7 worm cellular contexts compared by ENCODE assay signal in genomic region chrII:5649236-5650004, ce11.
TF ChIP-seq lines count a peak whose summit lies in the region.

Gene sam-4 (minus strand): TSS chrII:5649286.
Gene F59E12.17 (minus strand): TSS chrII:5649470.
Gene zyg-1 (plus strand): TSS chrII:5649748.

TF ChIP-seq in whole organism, L1 larva, 84 proteins besides CTCF, POLR2A, EP300 and RAD21 (continued from another document and continues in another):
- TF ChIP-seq ceh-82 (tag; optimal IDR thresholded peaks at IDR 0.05; lab: Kevin White, UChicago): peak; percentile 8 to 84 (median 37)
- peak; percentile 47 for TF ChIP-seq xbp-1 (tag; optimal IDR thresholded peaks at IDR 0.05; lab: Kevin White, UChicago)
- no peak for TF ChIP-seq sptf-1 (tag; optimal IDR thresholded peaks at IDR 0.05; lab: Kevin White, UChicago)
- peak; percentile 78 to 83 for TF ChIP-seq efl-1 (optimal IDR thresholded peaks at IDR 0.05; lab: Kevin White, UChicago)
- peak; percentile 85 to 98 for TF ChIP-seq efl-1 (GFP tag; optimal IDR thresholded peaks at IDR 0.05 in 1 of 2; lab: Kevin White, UChicago)
- peak; percentile 68 to 87 (median 77) for TF ChIP-seq dpl-1 (GFP tag; optimal IDR thresholded peaks at IDR 0.05; lab: Kevin White, UChicago)
- TF ChIP-seq C16A3.4 (tag; optimal IDR thresholded peaks at IDR 0.05; lab: Kevin White, UChicago): peak; percentile 85
- TF ChIP-seq nhr-71 (tag; optimal IDR thresholded peaks at IDR 0.05; lab: Kevin White, UChicago): peak; percentile 66
- peak; percentile 42 for TF ChIP-seq hpl-2 (GFP tag; optimal IDR thresholded peaks at IDR 0.05; lab: Kevin White, UChicago)
- TF ChIP-seq lin-39 (tag; optimal IDR thresholded peaks at IDR 0.05; lab: Kevin White, UChicago): no peak
- peak; percentile 65 for TF ChIP-seq mep-1 (tag; optimal IDR thresholded peaks at IDR 0.05; lab: Kevin White, UChicago)
- peak; percentile 86 for TF ChIP-seq rnt-1 (tag; optimal IDR thresholded peaks at IDR 0.05; lab: Kevin White, UChicago)
- TF ChIP-seq unc-98 (GFP tag; IDR thresholded peaks at IDR 0.05; lab: Robert Waterston, UW): no peak
- peak; percentile 12 for TF ChIP-seq unc-86 (tag; optimal IDR thresholded peaks at IDR 0.05; lab: Kevin White, UChicago)
- peak; percentile 57 for TF ChIP-seq F16B12.6 (tag; optimal IDR thresholded peaks at IDR 0.05; lab: Kevin White, UChicago)
- TF ChIP-seq swsn-7 (tag; optimal IDR thresholded peaks at IDR 0.05; lab: Kevin White, UChicago): peak; percentile 28
- peak in 1 of 6 experiments; percentile 20 for TF ChIP-seq elt-3 (tag; optimal IDR thresholded peaks at IDR 0.05; lab: Kevin White, UChicago)
- TF ChIP-seq hlh-4 (tag; optimal IDR thresholded peaks at IDR 0.05; lab: Kevin White, UChicago): no peak

TF ChIP-seq in whole organism, L2 larva, 48 proteins besides CTCF, POLR2A, EP300 and RAD21 (continued from another document and continues in another):
- TF ChIP-seq fos-1 (tag; optimal IDR thresholded peaks at IDR 0.05; lab: Kevin White, UChicago): peak; percentile 41
- no peak for TF ChIP-seq nhr-23 (tag; optimal IDR thresholded peaks at IDR 0.05; lab: Kevin White, UChicago)
- peak; percentile 20 for TF ChIP-seq snpc-4 (tag; optimal IDR thresholded peaks at IDR 0.05; lab: Kevin White, UChicago)
- TF ChIP-seq unc-55 (GFP tag; optimal IDR thresholded peaks at IDR 0.05; lab: Kevin White, UChicago): peak; percentile 93
- TF ChIP-seq lin-39 (tag; optimal IDR thresholded peaks at IDR 0.05; lab: Kevin White, UChicago): no peak
- peak; percentile 20 for TF ChIP-seq F13H6.1 (tag; optimal IDR thresholded peaks at IDR 0.05; lab: Kevin White, UChicago)
- no peak for TF ChIP-seq sma-9 (GFP tag; optimal IDR thresholded peaks at IDR 0.05; lab: Kevin White, UChicago)
- TF ChIP-seq sma-9 (tag; optimal IDR thresholded peaks at IDR 0.05; lab: Kevin White, UChicago): no peak
- TF ChIP-seq unc-39 (tag; optimal IDR thresholded peaks at IDR 0.05; lab: Kevin White, UChicago): no peak
- no peak for TF ChIP-seq peb-1 (tag; optimal IDR thresholded peaks at IDR 0.05; lab: Kevin White, UChicago)
- TF ChIP-seq dmd-4 (tag; optimal IDR thresholded peaks at IDR 0.05; lab: Kevin White, UChicago): no peak
- TF ChIP-seq lsy-2 (tag; optimal IDR thresholded peaks at IDR 0.05; lab: Kevin White, UChicago): peak in 1 of 2 experiments; percentile 81
- peak; percentile 78 for TF ChIP-seq nhr-129 (tag; optimal IDR thresholded peaks at IDR 0.05; lab: Kevin White, UChicago)
- TF ChIP-seq aly-2 (tag; optimal IDR thresholded peaks at IDR 0.05; lab: Kevin White, UChicago): no peak
- no peak for TF ChIP-seq ztf-1 (GFP tag; conservative IDR thresholded peaks at IDR 0.05; lab: Robert Waterston, UW)
- no peak for TF ChIP-seq ZK546.5 (tag; optimal IDR thresholded peaks at IDR 0.05; lab: Kevin White, UChicago)
- TF ChIP-seq skn-1 (tag; optimal IDR thresholded peaks at IDR 0.05; lab: Kevin White, UChicago): no peak
- no peak for TF ChIP-seq ceh-82 (tag; optimal IDR thresholded peaks at IDR 0.05; lab: Kevin White, UChicago)
- TF ChIP-seq nhr-77 (tag; optimal IDR thresholded peaks at IDR 0.05; lab: Kevin White, UChicago): no peak
- TF ChIP-seq blmp-1 (tag; optimal IDR thresholded peaks at IDR 0.05; lab: Kevin White, UChicago; ENCODE audit: insufficient read depth): no peak

TF ChIP-seq in whole organism, L3 larva, 47 proteins besides CTCF, POLR2A, EP300 and RAD21 (continued from another document):
- TF ChIP-seq fkh-2 (tag; optimal IDR thresholded peaks at IDR 0.05; lab: Kevin White, UChicago) (no peak), lin-39 (tag; optimal IDR thresholded peaks at IDR 0.05; lab: Kevin White, UChicago) (peak; percentile 74), ceh-16 (tag; optimal IDR thresholded peaks at IDR 0.05; lab: Kevin White, UChicago) (no peak), nfya-1 (tag; optimal IDR thresholded peaks at IDR 0.05; lab: Kevin White, UChicago; ENCODE audit: insufficient read depth) (peak; percentile 90), nhr-237 (tag; optimal IDR thresholded peaks at IDR 0.05; lab: Kevin White, UChicago) (no peak)

TF ChIP-seq in whole organism, L4 larva, 104 proteins besides CTCF, POLR2A, EP300 and RAD21 (continued from another document and continues in another):
- TF ChIP-seq nhr-76 (tag; optimal IDR thresholded peaks at IDR 0.05; lab: Kevin White, UChicago) (no peak), nhr-6 (tag; optimal IDR thresholded peaks at IDR 0.05; lab: Kevin White, UChicago) (peak; percentile 77), zip-11 (GFP tag; IDR thresholded peaks at IDR 0.05; lab: Robert Waterston, UW) (no peak), set-16 (GFP tag; IDR thresholded peaks at IDR 0.05; lab: Robert Waterston, UW) (no peak), nhr-42 (GFP tag; IDR thresholded peaks at IDR 0.05; lab: Robert Waterston, UW) (no peak), Y105C5A.15 (GFP tag; IDR thresholded peaks at IDR 0.05; lab: Robert Waterston, UW) (no peak), vab-7 (GFP tag; IDR thresholded peaks at IDR 0.05; lab: Robert Waterston, UW) (no peak), fkh-10 (GFP tag; optimal IDR thresholded peaks at IDR 0.05; lab: Kevin White, UChicago) (peak; percentile 13), ama-1 (optimal IDR thresholded peaks at IDR 0.05; lab: Kevin White, UChicago) (no peak), ceh-20 (GFP tag; IDR thresholded peaks at IDR 0.05; lab: Robert Waterston, UW) (no peak), tra-1 (GFP tag; IDR thresholded peaks at IDR 0.05; lab: Robert Waterston, UW) (no peak), egl-43 (GFP tag; IDR thresholded peaks at IDR 0.05; lab: Robert Waterston, UW) (no peak), ceh-82 (tag; optimal IDR thresholded peaks at IDR 0.05; lab: Kevin White, UChicago) (no peak), dmd-8 (GFP tag; IDR thresholded peaks at IDR 0.05; lab: Robert Waterston, UW) (no peak), pqm-1 (tag; optimal IDR thresholded peaks at IDR 0.05; lab: Kevin White, UChicago) (no peak), sdz-12 (GFP tag; optimal IDR thresholded peaks at IDR 0.05; lab: Kevin White, UChicago) (no peak), rbr-2 (tag; optimal IDR thresholded peaks at IDR 0.05; lab: Kevin White, UChicago) (peak; percentile 24), nhr-237 (tag; optimal IDR thresholded peaks at IDR 0.05; lab: Kevin White, UChicago) (no peak), aha-1 (tag; lab: Kevin White, UChicago) (peak; percentile 50), lir-3 (tag; optimal IDR thresholded peaks at IDR 0.05; lab: Kevin White, UChicago) (no peak), T20F7.1 (GFP tag; optimal IDR thresholded peaks at IDR 0.05; lab: Kevin White, UChicago) (no peak), hif-1 (tag; optimal IDR thresholded peaks at IDR 0.05; lab: Kevin White, UChicago) (peak in 1 of 2 experiments; percentile 70), unc-130 (GFP tag; optimal IDR thresholded peaks at IDR 0.05; lab: Kevin White, UChicago) (peak; percentile 88), lsy-2 (tag; optimal IDR thresholded peaks at IDR 0.05; lab: Kevin White, UChicago) (peak in 1 of 2 experiments; percentile 81), mep-1 (tag; optimal IDR thresholded peaks at IDR 0.05; lab: Kevin White, UChicago) (no peak)

TF ChIP-seq in whole organism, late embryonic, 69 proteins besides CTCF, POLR2A, EP300 and RAD21 (continued from another document and continues in another):
- TF ChIP-seq unc-3 (GFP tag; conservative IDR thresholded peaks at IDR 0.05; lab: Robert Waterston, UW) (no peak), unc-3 (tag; optimal IDR thresholded peaks at IDR 0.05; lab: Kevin White, UChicago) (no peak), ceh-18 (tag; optimal IDR thresholded peaks at IDR 0.05; lab: Kevin White, UChicago) (no peak), ceh-30 (tag; optimal IDR thresholded peaks at IDR 0.05; lab: Kevin White, UChicago) (no peak), pat-9 (tag; optimal IDR thresholded peaks at IDR 0.05; lab: Kevin White, UChicago) (no peak), mec-3 (tag; optimal IDR thresholded peaks at IDR 0.05; lab: Kevin White, UChicago; ENCODE audit: borderline replicate concordance) (no peak), pha-4 (tag; optimal IDR thresholded peaks at IDR 0.05; lab: Kevin White, UChicago) (no peak), fkh-10 (GFP tag; optimal IDR thresholded peaks at IDR 0.05; lab: Kevin White, UChicago) (no peak), tbx-2 (tag; optimal IDR thresholded peaks at IDR 0.05; lab: Kevin White, UChicago) (peak; percentile 70), ceh-24 (tag; optimal IDR thresholded peaks at IDR 0.05; lab: Kevin White, UChicago) (no peak), rnt-1 (tag; optimal IDR thresholded peaks at IDR 0.05; lab: Kevin White, UChicago) (peak; percentile 72), nhr-232 (tag; optimal IDR thresholded peaks at IDR 0.05; lab: Kevin White, UChicago) (no peak), ets-4 (tag; optimal IDR thresholded peaks at IDR 0.05; lab: Kevin White, UChicago) (peak; percentile 83), ceh-48 (tag; optimal IDR thresholded peaks at IDR 0.05; lab: Kevin White, UChicago) (peak; percentile 28), pqm-1 (tag; optimal IDR thresholded peaks at IDR 0.05; lab: Kevin White, UChicago) (no peak), K09A11.1 (tag; optimal IDR thresholded peaks at IDR 0.05; lab: Kevin White, UChicago; ENCODE audit: insufficient read depth) (no peak), Y22D7AL.16 (tag; optimal IDR thresholded peaks at IDR 0.05; lab: Kevin White, UChicago) (no peak), fkh-6 (tag; optimal IDR thresholded peaks at IDR 0.05; lab: Kevin White, UChicago) (no peak), ama-1 (optimal IDR thresholded peaks at IDR 0.05; lab: Kevin White, UChicago) (no peak), ceh-34 (tag; optimal IDR thresholded peaks at IDR 0.05; lab: Kevin White, UChicago) (no peak), unc-86 (tag; optimal IDR thresholded peaks at IDR 0.05; lab: Kevin White, UChicago) (no peak), pha-2 (tag; optimal IDR thresholded peaks at IDR 0.05; lab: Kevin White, UChicago) (no peak), C08G9.2 (tag; optimal IDR thresholded peaks at IDR 0.05; lab: Kevin White, UChicago) (peak; percentile 66), dmd-4 (tag; optimal IDR thresholded peaks at IDR 0.05; lab: Kevin White, UChicago; ENCODE audit: borderline replicate concordance) (no peak), zip-5 (tag; optimal IDR thresholded peaks at IDR 0.05; lab: Kevin White, UChicago) (peak; percentile 20)

TF ChIP-seq in whole organism, mixed stage, embryonic, 35 proteins besides CTCF, POLR2A, EP300 and RAD21 (continued from another document):
- TF ChIP-seq ceh-39 (tag; optimal IDR thresholded peaks at IDR 0.05; lab: Kevin White, UChicago) (peak; percentile 96), cnd-1 (tag; optimal IDR thresholded peaks at IDR 0.05; lab: Kevin White, UChicago) (no peak), pha-4 (tag; optimal IDR thresholded peaks at IDR 0.05; lab: Kevin White, UChicago) (peak; percentile 28), nhr-12 (tag; optimal IDR thresholded peaks at IDR 0.05; lab: Kevin White, UChicago) (no peak), ces-1 (GFP tag; optimal IDR thresholded peaks at IDR 0.05; lab: Kevin White, UChicago) (no peak), lin-13 (tag; optimal IDR thresholded peaks at IDR 0.05; lab: Kevin White, UChicago) (peak; percentile 6), hlh-1 (tag; optimal IDR thresholded peaks at IDR 0.05; lab: Kevin White, UChicago) (peak; percentile 76), ceh-83 (GFP tag; optimal IDR thresholded peaks at IDR 0.05; lab: Kevin White, UChicago) (no peak), mab-5 (tag; optimal IDR thresholded peaks at IDR 0.05; lab: Kevin White, UChicago) (no peak), unc-39 (tag; optimal IDR thresholded peaks at IDR 0.05; lab: Kevin White, UChicago) (no peak), elt-1 (tag; optimal IDR thresholded peaks at IDR 0.05; lab: Kevin White, UChicago; ENCODE audit: borderline replicate concordance, insufficient read depth) (no peak), mls-2 (tag; optimal IDR thresholded peaks at IDR 0.05; lab: Kevin White, UChicago) (no peak), sem-2 (GFP tag; optimal IDR thresholded peaks at IDR 0.05; lab: Kevin White, UChicago) (no peak), nhr-76 (tag; optimal IDR thresholded peaks at IDR 0.05; lab: Kevin White, UChicago) (no peak), M03D4.4 (tag; optimal IDR thresholded peaks at IDR 0.05; lab: Kevin White, UChicago) (no peak), lin-32 (GFP tag; optimal IDR thresholded peaks at IDR 0.05; lab: Kevin White, UChicago) (no peak), ztf-11 (tag; optimal IDR thresholded peaks at IDR 0.05; lab: Kevin White, UChicago) (no peak), ceh-43 (GFP tag; optimal IDR thresholded peaks at IDR 0.05; lab: Kevin White, UChicago) (no peak)

TF ChIP-seq in whole organism, young adult, 124 proteins besides CTCF, POLR2A, EP300 and RAD21 (continued from another document and continues in another):
- TF ChIP-seq egl-44 (GFP tag; IDR thresholded peaks at IDR 0.05; lab: Robert Waterston, UW) (0 out of 2 replicates have a peak, but pooled peaks have one; percentile 23), lsl-1 (GFP tag; optimal IDR thresholded peaks at IDR 0.05; lab: Kevin White, UChicago) (peak; percentile 63), K12H6.12 (tag; optimal IDR thresholded peaks at IDR 0.05; lab: Kevin White, UChicago) (peak; percentile 31), lin-35 (GFP tag; optimal IDR thresholded peaks at IDR 0.05; lab: Kevin White, UChicago) (peak in 1 of 3 experiments; percentile 64), Y95B8A.8 (GFP tag; IDR thresholded peaks at IDR 0.05; lab: Robert Waterston, UW) (0 out of 2 replicates have a peak, but pooled peaks have one; percentile 42), madf-8 (GFP tag; conservative IDR thresholded peaks at IDR 0.05; lab: Robert Waterston, UW) (peak; percentile 34), ztf-18 (tag; optimal IDR thresholded peaks at IDR 0.05; lab: Kevin White, UChicago) (peak; percentile 39), B0019.2 (GFP tag; conservative IDR thresholded peaks at IDR 0.05; lab: Robert Waterston, UW) (peak; percentile 73), lag-1 (GFP tag; IDR thresholded peaks at IDR 0.05; lab: Robert Waterston, UW) (no peak), let-607 (tag; optimal IDR thresholded peaks at IDR 0.05; lab: Kevin White, UChicago) (no peak), F22D6.2 (tag; optimal IDR thresholded peaks at IDR 0.05; lab: Kevin White, UChicago) (no peak), pbrm-1 (GFP tag; IDR thresholded peaks at IDR 0.05; lab: Robert Waterston, UW) (peak; percentile 21; the same call in 1 of the 2 replicates), egrh-3 (GFP tag; IDR thresholded peaks at IDR 0.05; lab: Robert Waterston, UW) (peak; percentile 53), ztf-6 (GFP tag; IDR thresholded peaks at IDR 0.05; lab: Robert Waterston, UW) (no peak), efl-1 (GFP tag; optimal IDR thresholded peaks at IDR 0.05; lab: Kevin White, UChicago) (peak; percentile 76), ztf-28 (GFP tag; IDR thresholded peaks at IDR 0.05; lab: Robert Waterston, UW) (peak; percentile 80; the same call in 1 of the 2 replicates), ztf-22 (GFP tag; optimal IDR thresholded peaks at IDR 0.05; lab: Kevin White, UChicago) (no peak), aptf-3 (GFP tag; IDR thresholded peaks at IDR 0.05; lab: Robert Waterston, UW) (no peak), ceh-27 (GFP tag; optimal IDR thresholded peaks at IDR 0.05; lab: Kevin White, UChicago) (peak; percentile 64), ama-1 (optimal IDR thresholded peaks at IDR 0.05; lab: Kevin White, UChicago) (no peak), ama-1 (GFP tag; optimal IDR thresholded peaks at IDR 0.05; lab: Kevin White, UChicago) (no peak), Y53G8AR.9 (GFP tag; conservative IDR thresholded peaks at IDR 0.05; lab: Robert Waterston, UW) (no peak), tbx-9 (tag; optimal IDR thresholded peaks at IDR 0.05; lab: Kevin White, UChicago; ENCODE audit: borderline replicate concordance) (no peak), gei-17 (GFP tag; optimal IDR thresholded peaks at IDR 0.05; lab: Kevin White, UChicago) (no peak), snpc-4 (GFP tag; optimal IDR thresholded peaks at IDR 0.05; lab: Kevin White, UChicago) (no peak), snpc-4 (tag; optimal IDR thresholded peaks at IDR 0.05; lab: Kevin White, UChicago) (peak; percentile 13 to 46 (median 32)), nfya-2 (GFP tag; IDR thresholded peaks at IDR 0.05; lab: Robert Waterston, UW) (no peak), atf-7 (tag; optimal IDR thresholded peaks at IDR 0.05; lab: Kevin White, UChicago) (no peak), zim-3 (tag; optimal IDR thresholded peaks at IDR 0.05; lab: Kevin White, UChicago) (no peak), bed-1 (GFP tag; IDR thresholded peaks at IDR 0.05; lab: Robert Waterston, UW) (no peak), dpff-1 (tag; optimal IDR thresholded peaks at IDR 0.05; lab: Kevin White, UChicago) (no peak), hlh-26 (GFP tag; conservative IDR thresholded peaks at IDR 0.05; lab: Robert Waterston, UW) (no peak), F57C9.4 (tag; optimal IDR thresholded peaks at IDR 0.05; lab: Kevin White, UChicago) (no peak), hlh-12 (tag; optimal IDR thresholded peaks at IDR 0.05; lab: Kevin White, UChicago) (no peak), him-1 (tag; optimal IDR thresholded peaks at IDR 0.05; lab: Kevin White, UChicago) (no peak), ceh-58 (GFP tag; IDR thresholded peaks at IDR 0.05; lab: Robert Waterston, UW) (no peak), unc-130 (GFP tag; optimal IDR thresholded peaks at IDR 0.05; lab: Kevin White, UChicago) (peak; percentile 67)
